Worm (Caenorhabditis elegans) whole organism, L3 larva: ENCODE measurements around the gene srh-213.

ENCODE experiments used
- R02D3.7 ChIP-seq: fragments of 150-350 bp; optimal IDR thresholded peaks from 2 replicates; lab custom pipeline; 2014; ENCODE audit warnings: missing biosample characterization, missing genetic modification characterization
- ZK546.5 ChIP-seq: sonication (generic microtip); optimal IDR thresholded peaks from 2 replicates; lab custom pipeline; 2017; ENCODE audit warnings: missing biosample characterization, missing genetic modification characterization
- aly-2 ChIP-seq: fragments of 150-350 bp; optimal IDR thresholded peaks from 2 replicates; lab custom pipeline; 2014; ENCODE audit warnings: missing biosample characterization, missing genetic modification characterization
- ama-1 ChIP-seq: fragments of 150-350 bp; optimal IDR thresholded peaks from 2 replicates; lab custom pipeline; 2018
- ceh-16 ChIP-seq: sonication (generic microtip); optimal IDR thresholded peaks from 2 replicates; lab custom pipeline; 2017; ENCODE audit warnings: missing biosample characterization, missing genetic modification characterization
- ceh-28 ChIP-seq: fragments of 150-350 bp; optimal IDR thresholded peaks from 2 replicates; lab custom pipeline; 2014; ENCODE audit warnings: missing biosample characterization, missing genetic modification reagents, missing genetic modification characterization
- daf-12 ChIP-seq: fragments of 150-350 bp; optimal IDR thresholded peaks from 2 replicates; lab custom pipeline; 2014; ENCODE audit warnings: missing biosample characterization, missing genetic modification reagents, missing genetic modification characterization
- egl-27 ChIP-seq: sonication (generic microtip); optimal IDR thresholded peaks from 4 replicates; lab custom pipeline; 2017; ENCODE audit warnings: missing biosample characterization, missing genetic modification reagents, missing genetic modification characterization
- egl-5 ChIP-seq: fragments of 150-350 bp; optimal IDR thresholded peaks from 2 replicates; lab custom pipeline; 2017; ENCODE audit warnings: missing biosample characterization, missing genetic modification reagents, missing genetic modification characterization, inconsistent platforms
- elt-2 ChIP-seq: sonication (generic microtip); optimal IDR thresholded peaks from 2 replicates; lab custom pipeline; 2016; ENCODE audit warnings: missing genetic modification reagents, mild to moderate bottlenecking, missing genetic modification characterization, missing compliant biosample characterization
- fkh-2 ChIP-seq: fragments of 150-350 bp; optimal IDR thresholded peaks from 2 replicates; lab custom pipeline; 2014; ENCODE audit warnings: missing biosample characterization, missing genetic modification reagents, missing genetic modification characterization
- hmg-11 ChIP-seq: sonication (generic microtip); optimal IDR thresholded peaks from 2 replicates; lab custom pipeline; 2016; ENCODE audit warnings: missing genetic modification characterization, missing compliant biosample characterization
- lin-15B ChIP-seq: fragments of 150-350 bp; optimal IDR thresholded peaks from 2 replicates; lab custom pipeline; 2014; ENCODE audit warnings: missing biosample characterization, missing genetic modification characterization
- mdl-1 ChIP-seq: fragments of 150-350 bp; optimal IDR thresholded peaks from 2 replicates; lab custom pipeline; 2014; ENCODE audit warnings: missing biosample characterization, missing genetic modification characterization
- mml-1 ChIP-seq: fragments of 150-350 bp; sonication (generic microtip); optimal IDR thresholded peaks from 3 replicates; lab custom pipeline; 2014; ENCODE audit warnings: missing biosample characterization, missing genetic modification characterization
- nfya-1 ChIP-seq: sonication (generic microtip); optimal IDR thresholded peaks from 2 replicates; lab custom pipeline; 2017; ENCODE audit warnings: missing genetic modification characterization, mild to moderate bottlenecking, missing compliant biosample characterization, antibody characterized with exemption, moderate library complexity; ENCODE audit not compliant: insufficient read depth
- nhr-11 ChIP-seq: fragments of 150-350 bp; optimal IDR thresholded peaks from 2 replicates; lab custom pipeline; 2014; ENCODE audit warnings: missing biosample characterization, missing genetic modification characterization
- nhr-12 ChIP-seq: fragments of 150-350 bp; optimal IDR thresholded peaks from 2 replicates; lab custom pipeline; 2014; ENCODE audit warnings: missing biosample characterization, missing genetic modification characterization
- nhr-23 ChIP-seq: fragments of 150-350 bp; optimal IDR thresholded peaks from 2 replicates; lab custom pipeline; 2014; ENCODE audit warnings: missing biosample characterization, missing genetic modification reagents, missing genetic modification characterization
- nhr-237 ChIP-seq: fragments of 150-350 bp; optimal IDR thresholded peaks from 2 replicates; lab custom pipeline; 2014; ENCODE audit warnings: missing biosample characterization, missing genetic modification characterization
- nhr-25 ChIP-seq: sonication (generic microtip); optimal IDR thresholded peaks from 2 replicates; lab custom pipeline; 2017; ENCODE audit warnings: missing biosample characterization, missing genetic modification characterization
- nhr-28 ChIP-seq: fragments of 150-350 bp; optimal IDR thresholded peaks from 2 replicates; lab custom pipeline; 2014; ENCODE audit warnings: missing biosample characterization, missing genetic modification characterization
- nhr-43 ChIP-seq: sonication (generic microtip); optimal IDR thresholded peaks from 2 replicates; lab custom pipeline; 2016; ENCODE audit warnings: mild to moderate bottlenecking, missing genetic modification characterization, missing compliant biosample characterization; ENCODE audit not compliant: poor library complexity, severe bottlenecking
- nhr-77 ChIP-seq: fragments of 150-350 bp; optimal IDR thresholded peaks from 2 replicates; lab custom pipeline; 2014; ENCODE audit warnings: missing biosample characterization, missing genetic modification characterization
- pha-4 ChIP-seq: fragments of 150-350 bp; optimal IDR thresholded peaks from 2 replicates; lab custom pipeline; 2014; ENCODE audit warnings: missing biosample characterization, missing genetic modification reagents, missing genetic modification characterization
- pqm-1 ChIP-seq: fragments of 150-350 bp; optimal IDR thresholded peaks from 2 replicates; lab custom pipeline; 2017; ENCODE audit warnings: missing biosample characterization, missing genetic modification characterization, inconsistent platforms
- sea-2 ChIP-seq: fragments of 150-350 bp; sonication (generic microtip); optimal IDR thresholded peaks from 4 replicates; lab custom pipeline; 2014; ENCODE audit warnings: missing biosample characterization, missing genetic modification reagents, missing genetic modification characterization
- snpc-4 ChIP-seq: fragments of 150-350 bp; optimal IDR thresholded peaks from 2 replicates; lab custom pipeline; 2014; ENCODE audit warnings: missing biosample characterization, missing genetic modification characterization
- tbx-2 ChIP-seq: sonication (generic microtip); optimal IDR thresholded peaks from 2 replicates; lab custom pipeline; 2016; ENCODE audit warnings: mild to moderate bottlenecking, missing genetic modification characterization, missing compliant biosample characterization
- unc-39 ChIP-seq: sonication (generic microtip); optimal IDR thresholded peaks from 4 replicates; lab custom pipeline; 2017; ENCODE audit warnings: missing biosample characterization, missing genetic modification characterization
- zag-1 ChIP-seq: fragments of 150-350 bp; optimal IDR thresholded peaks from 2 replicates; lab custom pipeline; 2014; ENCODE audit warnings: missing biosample characterization, missing genetic modification characterization
- ztf-11 ChIP-seq: fragments of 150-350 bp; optimal IDR thresholded peaks from 2 replicates; lab custom pipeline; 2014; ENCODE audit warnings: missing biosample characterization, missing genetic modification characterization
- ztf-4 ChIP-seq: fragments of 150-350 bp; optimal IDR thresholded peaks from 2 replicates; lab custom pipeline; 2014; ENCODE audit warnings: missing biosample characterization, missing genetic modification characterization

The srh-213 gene

ce11 chrV:3592099-3592498 lies 2.7 kb downstream of the srh-213 start, which contains the start of gene T22F3.12:
Gene T22F3.12 (minus strand): TSS chrV:3592199.
- no peak for TF ChIP-seq snpc-4 (tag; lab: Kevin White, UChicago)

ce11 chrV:3588223-3588622 lies 6.6 kb downstream of the srh-213 start:
- TF ChIP-seq sea-2 (no peak), ceh-16 (tag; lab: Kevin White, UChicago) (no peak), nhr-43 (peak; percentile 60), mdl-1 (tag; lab: Kevin White, UChicago) (no peak), aly-2 (tag; lab: Kevin White, UChicago) (no peak), hmg-11 (tag; lab: Kevin White, UChicago) (no peak), nfya-1 (tag; lab: Kevin White, UChicago) (peak; percentile 5), nhr-237 (tag; lab: Kevin White, UChicago) (no peak)

DNA sequence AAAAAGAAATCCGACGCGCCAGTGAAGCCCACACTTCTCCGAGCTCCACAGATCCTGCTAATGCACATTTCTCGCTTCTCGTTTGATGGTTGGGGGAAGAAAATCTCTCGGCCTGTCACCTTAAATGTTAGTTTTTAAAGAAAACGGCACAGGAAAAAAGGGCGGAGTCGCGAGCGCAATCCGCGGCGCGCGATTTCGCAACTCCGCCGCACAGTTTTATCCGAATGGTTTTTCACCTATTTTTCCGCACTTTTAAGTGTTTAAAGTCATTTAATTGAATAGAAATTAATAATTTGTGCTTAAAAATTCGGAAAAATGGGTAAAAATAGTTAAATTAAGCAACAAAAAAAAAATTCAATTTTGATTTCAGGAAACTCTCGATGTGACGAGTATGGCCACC lies 7.2 kb downstream of the srh-213 start:
- TF ChIP-seq nhr-43 (peak; percentile 1), unc-39 (tag; lab: Kevin White, UChicago) (no peak), hmg-11 (tag; lab: Kevin White, UChicago) (peak; percentile 11), nhr-23 (tag; lab: Kevin White, UChicago) (peak; percentile 17), pha-4 (tag; lab: Kevin White, UChicago) (peak; percentile 24), nfya-1 (tag; lab: Kevin White, UChicago) (peak; percentile 33), elt-2 (tag; lab: Kevin White, UChicago) (peak; percentile 20), ztf-11 (tag; lab: Kevin White, UChicago) (no peak), pqm-1 (peak; percentile 10)
- TF ChIP-seq, all 47 proteins: peak for 7

DNA sequence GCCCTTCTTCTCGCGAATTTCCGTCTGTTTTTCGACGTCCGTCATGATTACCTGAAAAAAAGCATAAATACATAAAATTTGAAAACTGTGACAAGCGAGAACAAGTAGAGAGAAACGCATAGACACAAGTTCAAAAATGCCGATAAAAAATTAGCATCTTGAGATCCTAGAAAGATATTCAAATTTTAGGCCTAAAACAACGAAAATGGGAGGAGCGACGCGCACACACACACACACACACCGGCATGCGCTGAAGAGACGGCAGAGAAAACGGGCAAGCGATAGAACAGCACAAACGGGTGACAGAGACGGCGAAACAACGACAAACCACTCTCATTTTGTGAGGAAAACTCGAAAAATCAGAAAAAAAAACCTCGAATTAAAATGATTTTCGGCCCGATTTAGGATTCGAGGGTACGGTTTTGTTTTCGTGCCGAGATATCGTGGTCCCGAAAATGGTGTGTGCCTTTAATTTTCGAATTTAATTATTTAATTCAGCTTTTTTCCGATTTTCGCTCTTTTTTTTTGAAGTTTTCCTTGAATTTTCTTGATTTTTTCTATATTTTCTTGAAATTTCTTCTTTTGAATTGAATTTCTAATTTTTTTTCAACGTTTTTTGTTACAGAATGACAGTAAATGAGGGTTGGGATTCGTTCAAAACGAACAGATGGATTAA lies 8.7 kb downstream of the srh-213 start, which contains the start of the genes rpl-11.1 and T22F3.2:
Gene rpl-11.1 (minus strand): TSS at position 51 of the 676 bp plus-strand sequence.
Gene T22F3.2 (plus strand): TSS at position 626 of the 676 bp plus-strand sequence.
- TF ChIP-seq tbx-2 (tag; lab: Kevin White, UChicago): no peak
- TF ChIP-seq mml-1: no peak
- TF ChIP-seq nhr-11 (tag; lab: Kevin White, UChicago): no peak
- TF ChIP-seq daf-12: no peak
- TF ChIP-seq snpc-4 (tag; lab: Kevin White, UChicago): no peak
- TF ChIP-seq ceh-16 (tag; lab: Kevin White, UChicago): no peak
- peak; percentile 47 for TF ChIP-seq nfya-1 (tag; lab: Kevin White, UChicago)
- no peak for TF ChIP-seq nhr-77 (tag; lab: Kevin White, UChicago)
- peak; percentile 25 for TF ChIP-seq hmg-11 (tag; lab: Kevin White, UChicago)
- TF ChIP-seq elt-2 (tag; lab: Kevin White, UChicago): no peak
- TF ChIP-seq fkh-2 (tag; lab: Kevin White, UChicago): no peak
- TF ChIP-seq lin-15B (tag; lab: Kevin White, UChicago): no peak
- no peak for TF ChIP-seq nhr-23 (tag; lab: Kevin White, UChicago)
- TF ChIP-seq egl-27 (tag; lab: Kevin White, UChicago): no peak
- TF ChIP-seq pha-4 (tag; lab: Kevin White, UChicago): peak; percentile 24
- no peak for TF ChIP-seq nhr-25 (tag; lab: Kevin White, UChicago)
- TF ChIP-seq zag-1 (tag; lab: Kevin White, UChicago): no peak
- TF ChIP-seq sea-2: no peak
- TF ChIP-seq nhr-237 (tag; lab: Kevin White, UChicago): no peak
- no peak for TF ChIP-seq ceh-28 (tag; lab: Kevin White, UChicago)
- TF ChIP-seq egl-5 (tag; lab: Kevin White, UChicago): no peak
- no peak for TF ChIP-seq ZK546.5 (tag; lab: Kevin White, UChicago)
- no peak for TF ChIP-seq R02D3.7 (tag; lab: Kevin White, UChicago)
- no peak for TF ChIP-seq nhr-28
- no peak for TF ChIP-seq ztf-4 (tag; lab: Kevin White, UChicago)

- TF ChIP-seq aly-2 (tag; lab: Kevin White, UChicago) (peak; percentile 49), ama-1 (lab: Kevin White, UChicago) (peak; percentile 15), nhr-23 (tag; lab: Kevin White, UChicago) (no peak), nhr-12 (tag; lab: Kevin White, UChicago) (no peak), R02D3.7 (tag; lab: Kevin White, UChicago) (no peak)
Measured at ce11 chrV:3585011-3585410, 9.8 kb downstream of the srh-213 start.
